Fruit fly (Drosophila melanogaster): Measurements from ENCODE around the gene CG13126.
A peak's percentile ranks its signal among the peaks of the same experiment; 100 is the strongest.

CG13126 gene

dm6 chr2L:9982516-9982915 lies 28.5 kb upstream of the CG13126 start:
- TF ChIP-seq usp (GFP tag; optimal IDR thresholded peaks at IDR 0.05) (no peak), EcR (GFP tag; optimal IDR thresholded peaks at IDR 0.05) (no peak), psq (optimal IDR thresholded peaks at IDR 0.05) (no peak), pan (optimal IDR thresholded peaks at IDR 0.05) (no peak), Dll (optimal IDR thresholded peaks at IDR 0.05) (no peak), CG8478 (optimal IDR thresholded peaks at IDR 0.05) (no peak)

- TF ChIP-seq EcR (GFP tag; optimal IDR thresholded peaks at IDR 0.05), result no peak
- TF ChIP-seq CG8478 (optimal IDR thresholded peaks at IDR 0.05), result no peak
- no peak for TF ChIP-seq pan (optimal IDR thresholded peaks at IDR 0.05)
- TF ChIP-seq psq (optimal IDR thresholded peaks at IDR 0.05), result no peak
- no peak for TF ChIP-seq Dll (optimal IDR thresholded peaks at IDR 0.05)
- no peak for TF ChIP-seq usp (GFP tag; optimal IDR thresholded peaks at IDR 0.05)
Measured at dm6 chr2L:9981809-9982208, 27.8 kb upstream of the CG13126 start.

- TF ChIP-seq EcR (GFP tag; optimal IDR thresholded peaks at IDR 0.05) (no peak), psq (optimal IDR thresholded peaks at IDR 0.05) (no peak), Dll (optimal IDR thresholded peaks at IDR 0.05) (no peak), pan (optimal IDR thresholded peaks at IDR 0.05) (no peak), CG8478 (optimal IDR thresholded peaks at IDR 0.05) (no peak), usp (GFP tag; optimal IDR thresholded peaks at IDR 0.05) (no peak)
Measured at dm6 chr2L:9972624-9973023, 18.6 kb upstream of the CG13126 start.

- TF ChIP-seq psq (optimal IDR thresholded peaks at IDR 0.05), result no peak
- no peak for TF ChIP-seq EcR (GFP tag; optimal IDR thresholded peaks at IDR 0.05)
- TF ChIP-seq CG8478 (optimal IDR thresholded peaks at IDR 0.05), result no peak
- TF ChIP-seq Dll (optimal IDR thresholded peaks at IDR 0.05), result no peak
- no peak for TF ChIP-seq usp (GFP tag; optimal IDR thresholded peaks at IDR 0.05)
- no peak for TF ChIP-seq pan (optimal IDR thresholded peaks at IDR 0.05)
Measured at dm6 chr2L:9968201-9968727, 14.3 kb upstream of the CG13126 start.

dm6 chr2L:9966983-9967737 lies 13.2 kb upstream of the CG13126 start, which contains the start of the genes Dref and RpL13:
Dref (minus strand) TSS chr2L:9967229.
RpL13 (plus strand) TSS chr2L:9967313.
- no peak for TF ChIP-seq EcR (GFP tag; optimal IDR thresholded peaks at IDR 0.05)
- no peak for TF ChIP-seq usp (GFP tag; optimal IDR thresholded peaks at IDR 0.05)
- no peak for TF ChIP-seq pan (optimal IDR thresholded peaks at IDR 0.05)

- TF ChIP-seq CG8478 (optimal IDR thresholded peaks at IDR 0.05) (no peak), psq (optimal IDR thresholded peaks at IDR 0.05) (no peak), Dll (optimal IDR thresholded peaks at IDR 0.05) (no peak), pan (optimal IDR thresholded peaks at IDR 0.05) (no peak), usp (GFP tag; optimal IDR thresholded peaks at IDR 0.05) (no peak), EcR (GFP tag; optimal IDR thresholded peaks at IDR 0.05) (no peak)
Measured at dm6 chr2L:9963603-9964042, 9.6 kb upstream of the CG13126 start, which contains the start of gene CG5850. CG5850 (minus strand) TSS chr2L:9963949.

dm6 chr2L:9960758-9961157 lies 6.8 kb upstream of the CG13126 start:
- TF ChIP-seq EcR (GFP tag; optimal IDR thresholded peaks at IDR 0.05), result no peak
- TF ChIP-seq pan (optimal IDR thresholded peaks at IDR 0.05), result no peak
- TF ChIP-seq usp (GFP tag; optimal IDR thresholded peaks at IDR 0.05), result no peak
- no peak for TF ChIP-seq psq (optimal IDR thresholded peaks at IDR 0.05)
- no peak for TF ChIP-seq Dll (optimal IDR thresholded peaks at IDR 0.05)
- no peak for TF ChIP-seq CG8478 (optimal IDR thresholded peaks at IDR 0.05)

- no peak for TF ChIP-seq psq (optimal IDR thresholded peaks at IDR 0.05)
- TF ChIP-seq pan (optimal IDR thresholded peaks at IDR 0.05), result peak; percentile 96
Measured at dm6 chr2L:9956993-9957652, 3.1 kb upstream of the CG13126 start, which contains the start of the genes CG4658 and CG5846. CG4658 (plus strand) TSS chr2L:9957132. CG5846 (minus strand) TSS chr2L:9957237.

dm6 chr2L:9954696-9955095 lies 715 bp upstream of the CG13126 start:
- TF ChIP-seq Dll (optimal IDR thresholded peaks at IDR 0.05) (no peak), EcR (GFP tag; optimal IDR thresholded peaks at IDR 0.05) (no peak), pan (optimal IDR thresholded peaks at IDR 0.05) (no peak), psq (optimal IDR thresholded peaks at IDR 0.05) (no peak), CG8478 (optimal IDR thresholded peaks at IDR 0.05) (no peak), usp (GFP tag; optimal IDR thresholded peaks at IDR 0.05) (no peak)

- TF ChIP-seq usp (GFP tag; optimal IDR thresholded peaks at IDR 0.05), result no peak
- no peak for TF ChIP-seq pan (optimal IDR thresholded peaks at IDR 0.05)
- TF ChIP-seq CG8478 (optimal IDR thresholded peaks at IDR 0.05), result no peak
- no peak for TF ChIP-seq EcR (GFP tag; optimal IDR thresholded peaks at IDR 0.05)
- TF ChIP-seq psq (optimal IDR thresholded peaks at IDR 0.05), result no peak
- no peak for TF ChIP-seq Dll (optimal IDR thresholded peaks at IDR 0.05)
Measured at dm6 chr2L:9949178-9950062, 4.6 kb downstream of the CG13126 start.

dm6 chr2L:9948520-9948858 lies 5.5 kb downstream of the CG13126 start:
- TF ChIP-seq CG8478 (optimal IDR thresholded peaks at IDR 0.05) (no peak), usp (GFP tag; optimal IDR thresholded peaks at IDR 0.05) (no peak), Dll (optimal IDR thresholded peaks at IDR 0.05) (no peak)

All from whole organism.